Worm (Caenorhabditis elegans): ENCODE data around the gene Y69H2.17.

The Y69H2.17 gene

DNA sequence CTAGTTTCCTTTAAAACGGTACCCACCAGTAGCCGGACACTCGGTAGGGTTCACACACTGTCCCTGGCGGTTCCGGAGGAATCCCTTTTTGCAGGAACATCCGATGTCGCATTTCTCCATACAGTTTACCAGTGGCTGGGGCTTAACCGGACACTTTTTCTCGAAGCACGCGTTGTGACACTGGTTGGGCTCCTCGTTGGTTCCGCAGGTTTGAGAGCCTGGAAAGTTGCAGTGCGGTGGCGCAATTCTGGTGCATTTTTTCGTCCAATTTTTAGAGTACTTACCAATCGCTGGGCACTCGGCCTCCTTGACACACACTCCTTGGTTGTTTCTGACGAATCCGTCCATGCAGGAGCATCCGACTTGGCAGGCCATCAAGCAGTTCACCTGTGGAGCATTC lies 22.4 kb upstream of the Y69H2.17 start:
- no peak for TF ChIP-seq lim-6 (tag; optimal IDR thresholded peaks at IDR 0.05)
- no peak for TF ChIP-seq elt-2 (tag; optimal IDR thresholded peaks at IDR 0.05)
- TF ChIP-seq fax-1 (tag; optimal IDR thresholded peaks at IDR 0.05), result no peak
- TF ChIP-seq C38D4.7 (GFP tag; optimal IDR thresholded peaks at IDR 0.05), result no peak

ce11 chrV:18664026-18664425 lies 20.7 kb upstream of the Y69H2.17 start, which contains the start of gene Y69H2.3:
Gene Y69H2.3, minus strand, starts transcription at chrV:18664126.
- TF ChIP-seq ets-4 (tag; optimal IDR thresholded peaks at IDR 0.05) (no peak), che-1 (tag; optimal IDR thresholded peaks at IDR 0.05) (no peak), syd-9 (tag; optimal IDR thresholded peaks at IDR 0.05) (no peak), ceh-19 (GFP tag; optimal IDR thresholded peaks at IDR 0.05) (no peak), tbx-2 (tag; optimal IDR thresholded peaks at IDR 0.05) (no peak), ceh-31 (tag; optimal IDR thresholded peaks at IDR 0.05) (no peak)

DNA sequence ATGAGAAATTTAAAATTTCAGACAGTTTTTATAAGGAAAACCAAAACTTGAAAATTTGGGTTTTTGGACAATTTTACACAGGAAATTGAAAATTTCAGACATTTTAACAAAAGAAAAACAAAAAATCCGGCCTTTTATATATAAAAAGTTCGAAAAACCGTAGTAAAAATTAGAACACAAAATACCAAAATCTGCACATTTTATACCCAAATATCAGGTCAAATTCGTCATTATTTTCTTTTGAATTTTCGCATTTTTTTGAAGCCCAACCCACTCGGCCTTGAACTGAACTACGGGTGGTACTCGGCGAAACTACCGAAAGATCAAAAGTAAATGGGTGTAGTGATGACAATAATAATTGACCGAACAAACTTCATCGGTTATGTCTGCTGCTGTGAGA lies 17.6 kb upstream of the Y69H2.17 start:
- TF ChIP-seq C08G9.2 (tag; optimal IDR thresholded peaks at IDR 0.05) (no peak), unc-42 (tag; optimal IDR thresholded peaks at IDR 0.05) (no peak), pat-9 (tag; optimal IDR thresholded peaks at IDR 0.05) (no peak), nfya-1 (tag; optimal IDR thresholded peaks at IDR 0.05) (no peak), ceh-9 (tag; optimal IDR thresholded peaks at IDR 0.05) (no peak), ceh-30 (tag; optimal IDR thresholded peaks at IDR 0.05) (no peak), hlh-30 (tag; optimal IDR thresholded peaks at IDR 0.05; ENCODE audit: insufficient read depth) (no peak), syd-9 (tag; optimal IDR thresholded peaks at IDR 0.05) (no peak), pag-3 (tag; optimal IDR thresholded peaks at IDR 0.05; ENCODE audit: borderline replicate concordance) (no peak), pha-2 (tag; optimal IDR thresholded peaks at IDR 0.05) (no peak), ceh-22 (tag; optimal IDR thresholded peaks at IDR 0.05) (no peak), eyg-1 (tag; optimal IDR thresholded peaks at IDR 0.05) (no peak), T23F11.4 (GFP tag; optimal IDR thresholded peaks at IDR 0.05) (no peak), ets-4 (tag; optimal IDR thresholded peaks at IDR 0.05) (no peak), ceh-31 (tag; optimal IDR thresholded peaks at IDR 0.05) (no peak), nhr-232 (tag; optimal IDR thresholded peaks at IDR 0.05) (no peak), pqm-1 (tag; optimal IDR thresholded peaks at IDR 0.05) (no peak)

DNA sequence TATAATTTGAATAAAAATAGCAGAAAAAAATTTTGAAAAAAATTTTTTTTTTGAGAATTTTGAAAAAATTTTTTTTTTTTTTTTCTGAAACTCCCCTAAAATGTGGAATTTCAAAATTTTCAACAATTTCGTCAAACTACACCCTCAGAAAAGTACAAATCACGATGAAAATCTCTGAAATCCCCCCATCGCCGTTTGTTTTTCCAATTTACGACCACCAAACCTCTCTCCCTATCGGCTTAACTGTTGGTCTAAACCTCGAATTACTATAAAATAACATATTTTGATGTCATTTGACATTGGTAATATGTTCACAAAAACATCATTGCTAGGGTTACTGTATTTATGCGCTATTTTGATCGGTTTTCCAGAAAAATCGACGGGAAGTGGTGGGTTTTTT lies 14.7 kb upstream of the Y69H2.17 start, which contains the start of gene Y69H2.10:
TSS of gene Y69H2.10 (plus strand) at position 301 of the 400 bp plus-strand sequence.
- TF ChIP-seq ceh-9 (tag; optimal IDR thresholded peaks at IDR 0.05), result no peak
- TF ChIP-seq lim-6 (tag; optimal IDR thresholded peaks at IDR 0.05), result no peak
- no peak for TF ChIP-seq ama-1 (optimal IDR thresholded peaks at IDR 0.05)
- no peak for TF ChIP-seq sox-4 (tag; optimal IDR thresholded peaks at IDR 0.05)
- no peak for TF ChIP-seq syd-9 (tag; optimal IDR thresholded peaks at IDR 0.05)
- TF ChIP-seq zip-5 (tag; optimal IDR thresholded peaks at IDR 0.05), result no peak
- no peak for TF ChIP-seq sdc-2 (tag; optimal IDR thresholded peaks at IDR 0.05)
- no peak for TF ChIP-seq rnt-1 (tag; optimal IDR thresholded peaks at IDR 0.05)
- no peak for TF ChIP-seq fax-1 (tag; optimal IDR thresholded peaks at IDR 0.05)
- TF ChIP-seq ceh-48 (tag; optimal IDR thresholded peaks at IDR 0.05), result no peak
- no peak for TF ChIP-seq hlh-8 (tag; optimal IDR thresholded peaks at IDR 0.05)
- no peak for TF ChIP-seq ttx-3 (tag; optimal IDR thresholded peaks at IDR 0.05)
- TF ChIP-seq ceh-18 (tag; optimal IDR thresholded peaks at IDR 0.05), result no peak
- TF ChIP-seq ref-2 (tag; optimal IDR thresholded peaks at IDR 0.05), result no peak
- TF ChIP-seq hlh-13 (GFP tag; optimal IDR thresholded peaks at IDR 0.05), result no peak

DNA sequence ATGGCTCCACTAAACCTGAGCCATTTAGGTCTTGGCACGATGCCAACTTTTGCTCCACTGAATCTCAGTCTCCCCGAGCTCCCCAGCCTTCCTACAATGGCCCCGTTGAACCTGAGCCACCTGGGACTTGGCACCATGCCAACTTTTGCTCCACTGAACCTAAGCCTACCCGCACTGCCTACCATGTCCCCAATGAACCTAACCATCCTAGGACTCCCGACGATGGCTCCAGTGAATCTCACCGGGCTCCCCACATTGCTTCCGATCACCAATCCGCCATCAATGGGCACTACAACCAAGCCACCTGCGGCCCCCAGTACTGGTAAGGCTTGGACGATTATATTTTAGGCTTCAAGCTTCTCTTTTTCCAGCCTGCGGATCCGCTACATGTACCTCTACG lies 12.9 kb upstream of the Y69H2.17 start:
- TF ChIP-seq unc-55 (GFP tag; optimal IDR thresholded peaks at IDR 0.05) (no peak), dve-1 (tag; optimal IDR thresholded peaks at IDR 0.05) (no peak), ceh-48 (tag; optimal IDR thresholded peaks at IDR 0.05) (no peak), hlh-6 (tag; optimal IDR thresholded peaks at IDR 0.05) (no peak), syd-9 (tag; optimal IDR thresholded peaks at IDR 0.05) (no peak), hlh-8 (tag; optimal IDR thresholded peaks at IDR 0.05) (no peak), ahr-1 (tag; optimal IDR thresholded peaks at IDR 0.05) (no peak), ttx-3 (tag; optimal IDR thresholded peaks at IDR 0.05) (no peak), madf-2 (tag; optimal IDR thresholded peaks at IDR 0.05) (no peak), mec-3 (tag; optimal IDR thresholded peaks at IDR 0.05; ENCODE audit: borderline replicate concordance) (no peak), ztf-16 (tag; optimal IDR thresholded peaks at IDR 0.05) (no peak), ceh-45 (GFP tag; IDR thresholded peaks at IDR 0.05) (no peak), ceh-18 (tag; optimal IDR thresholded peaks at IDR 0.05) (no peak), ceh-19 (GFP tag; optimal IDR thresholded peaks at IDR 0.05) (no peak), dmd-4 (tag; optimal IDR thresholded peaks at IDR 0.05; ENCODE audit: borderline replicate concordance) (no peak), ceh-14 (tag; optimal IDR thresholded peaks at IDR 0.05) (no peak)

Data from whole organism, late embryonic.